Worm (Caenorhabditis elegans) whole organism, L4/young adult: Measurements from ENCODE around the gene nhr-30.

Experiments
- dao-5 ChIP-seq: sonication (generic microtip); optimal IDR thresholded peaks from 2 replicates; lab custom pipeline; 2016; ENCODE audit warnings: missing genotype, missing genetic modification characterization, moderate library complexity, missing compliant biosample characterization
- him-1 ChIP-seq: sonication (generic microtip); optimal IDR thresholded peaks from 2 replicates; lab custom pipeline; 2016; ENCODE audit warnings: missing genotype, missing genetic modification reagents, missing genetic modification characterization, missing compliant biosample characterization

- no peak for TF ChIP-seq him-1
- no peak for TF ChIP-seq dao-5 (tag; lab: Kevin White, UChicago)
Observed at ce11 chrV:9030248-9030647, 14.7 kb upstream of the nhr-30 start, which contains the start of gene C25E10.5.
